Fruit fly (Drosophila melanogaster) whole organism, embryonic: Measurements from ENCODE around the gene CG1024.
A peak's percentile ranks its signal among the peaks of the same experiment; 100 is the strongest.

ENCODE experiments used
- Antp ChIP-seq: fragments of 200-800 bp; sonication (Bioruptor generic); optimal IDR thresholded peaks from 3 replicates; lab custom pipeline; 2016; ENCODE audit warnings: missing biosample characterization, missing genetic modification characterization
- B-H1 ChIP-seq: fragments of 200-800 bp; sonication (Bioruptor generic); IDR thresholded peaks from 3 replicates; pipeline ENCODE4 v1.3.6; 2022; ENCODE audit warnings: missing biosample characterization, missing genetic modification characterization
- B-H2 ChIP-seq: fragments of 200-800 bp; sonication (Bioruptor generic); optimal IDR thresholded peaks from 2 replicates; lab custom pipeline; 2018; ENCODE audit warnings: missing biosample characterization, mild to moderate bottlenecking, missing genetic modification characterization
- CG10147 ChIP-seq: fragments of 200-800 bp; sonication (Bioruptor generic); optimal IDR thresholded peaks from 2 replicates; lab custom pipeline; 2019; ENCODE audit warnings: missing biosample characterization, mild to moderate bottlenecking, missing genetic modification characterization, moderate library complexity
- CG10267 ChIP-seq: fragments of 200-800 bp; sonication (Bioruptor generic); optimal IDR thresholded peaks from 2 replicates; lab custom pipeline; 2018; ENCODE audit warnings: missing biosample characterization, mild to moderate bottlenecking, missing genetic modification characterization, moderate library complexity
- CG10959 ChIP-seq: fragments of 200-800 bp; sonication (Bioruptor generic); IDR thresholded peaks from 2 replicates; pipeline ENCODE4 v1.3.6; 2022; ENCODE audit warnings: missing biosample characterization, missing genetic modification characterization
- CG11398 ChIP-seq: fragments of 200-800 bp; sonication (Bioruptor generic); optimal IDR thresholded peaks from 2 replicates; lab custom pipeline; 2016; ENCODE audit warnings: missing biosample characterization, missing genetic modification characterization
- CG11696 ChIP-seq: fragments of 200-800 bp; sonication (Bioruptor generic); IDR thresholded peaks from 2 replicates; pipeline ENCODE4 v1.3.6; 2022; ENCODE audit warnings: missing biosample characterization, missing genetic modification characterization
- CG15514 ChIP-seq: fragments of 200-800 bp; sonication (Bioruptor generic); optimal IDR thresholded peaks from 3 replicates; lab custom pipeline; 2017; ENCODE audit warnings: missing biosample characterization, missing genetic modification characterization, mild to moderate bottlenecking, moderate library complexity, missing genetic modification reagents
- CG17328 ChIP-seq: fragments of 200-800 bp; sonication (Bioruptor generic); IDR thresholded peaks from 2 replicates; pipeline ENCODE4 v1.3.6; 2022; ENCODE audit warnings: missing biosample characterization, missing genetic modification characterization
- CG17361 ChIP-seq: fragments of 200-800 bp; sonication (Bioruptor generic); IDR thresholded peaks from 3 replicates; pipeline ENCODE4 v1.3.6; 2022; ENCODE audit warnings: missing biosample characterization, missing genetic modification characterization
- CG17829 ChIP-seq: fragments of 200-800 bp; optimal IDR thresholded peaks from 2 replicates; lab custom pipeline; 2019; ENCODE audit warnings: missing biosample characterization, mild to moderate bottlenecking, missing genetic modification characterization, moderate library complexity
- CG18619 ChIP-seq: fragments of 200-800 bp; sonication (Bioruptor generic); optimal IDR thresholded peaks from 3 replicates; lab custom pipeline; 2017; ENCODE audit warnings: missing biosample characterization, mild to moderate bottlenecking, missing genetic modification characterization
- CG30431 ChIP-seq: fragments of 200-800 bp; sonication (Bioruptor generic); optimal IDR thresholded peaks from 2 replicates; lab custom pipeline; 2017; ENCODE audit warnings: missing biosample characterization, missing genetic modification characterization
- CG31224 ChIP-seq: fragments of 200-800 bp; sonication (Bioruptor generic); IDR thresholded peaks from 2 replicates; pipeline ENCODE4 v1.3.6; 2022; ENCODE audit warnings: missing biosample characterization, missing genetic modification characterization
- CG3281 ChIP-seq: fragments of 200-800 bp; sonication (Bioruptor generic); optimal IDR thresholded peaks from 3 replicates; lab custom pipeline; 2017; ENCODE audit warnings: missing biosample characterization, mild to moderate bottlenecking, missing genetic modification characterization
- CG43689 ChIP-seq: fragments of 200-800 bp; sonication (Bioruptor generic); IDR thresholded peaks from 2 replicates; pipeline ENCODE4 v1.3.6; 2022; ENCODE audit warnings: missing biosample characterization, missing genetic modification characterization
- CG5180 ChIP-seq: fragments of 200-800 bp; sonication (Bioruptor generic); optimal IDR thresholded peaks from 3 replicates; lab custom pipeline; 2017; ENCODE audit warnings: missing biosample characterization, missing genetic modification characterization, mild to moderate bottlenecking, moderate library complexity, missing genetic modification reagents
- CG9817 ChIP-seq: fragments of 200-800 bp; sonication (Bioruptor generic); optimal IDR thresholded peaks from 2 replicates; lab custom pipeline; 2018; ENCODE audit warnings: missing biosample characterization, mild to moderate bottlenecking, missing genetic modification characterization, moderate library complexity
- CHES-1-like ChIP-seq: fragments of 200-800 bp; sonication (Bioruptor generic); optimal IDR thresholded peaks from 2 replicates; lab custom pipeline; 2016; ENCODE audit warnings: missing biosample characterization, missing genetic modification characterization
- Dp ChIP-seq: fragments of 200-800 bp; sonication (Bioruptor generic); optimal IDR thresholded peaks from 2 replicates; lab custom pipeline; 2018; ENCODE audit warnings: missing biosample characterization, mild to moderate bottlenecking, missing genetic modification characterization, moderate library complexity
- Drgx ChIP-seq: fragments of 200-800 bp; sonication (Bioruptor generic); IDR thresholded peaks from 2 replicates; pipeline ENCODE4 v1.3.6; 2022; ENCODE audit warnings: missing biosample characterization, missing genetic modification characterization
- Ets65A ChIP-seq: fragments of 200-800 bp; sonication (Bioruptor generic); peaks from one replicate; lab custom pipeline; 2016; ENCODE audit warnings: missing biosample characterization, missing genetic modification characterization
- Hr3 ChIP-seq: fragments of 200-800 bp; sonication (Bioruptor generic); optimal IDR thresholded peaks from 3 replicates; lab custom pipeline; 2016; ENCODE audit warnings: missing biosample characterization, missing genetic modification characterization
- Hr78 ChIP-seq, 2 experiments: fragments of 200-800 bp in 1 of 2; fragments of >200 bp in 1 of 2; sonication (Bioruptor generic) in 1 of 2; optimal IDR thresholded peaks; 2 replicates each; lab custom pipeline; 2017 to 2019; ENCODE audit warnings: missing biosample characterization in 2 of 2, missing genetic modification characterization in 2 of 2, mild to moderate bottlenecking in 1 of 2, moderate library complexity in 1 of 2
- Mad ChIP-seq: fragments of 200-800 bp; sonication (Bioruptor generic); optimal IDR thresholded peaks from 2 replicates; lab custom pipeline; 2016; ENCODE audit warnings: missing biosample characterization, missing genetic modification characterization
- Med ChIP-seq: fragments of 200-800 bp; sonication (Bioruptor generic); peaks from one replicate; lab custom pipeline; 2016; ENCODE audit warnings: missing biosample characterization, missing genetic modification characterization, mild to moderate bottlenecking, inconsistent platforms, moderate library complexity
- Mes4 ChIP-seq: fragments of 200-800 bp; sonication (Bioruptor generic); optimal IDR thresholded peaks from 2 replicates; lab custom pipeline; 2016; ENCODE audit warnings: missing biosample characterization, missing genetic modification characterization
- NK7.1 ChIP-seq: fragments of 200-800 bp; sonication (Bioruptor generic); optimal IDR thresholded peaks from 3 replicates; lab custom pipeline; 2016; ENCODE audit warnings: missing biosample characterization, missing genetic modification characterization
- Nf-YB ChIP-seq: fragments of 200-800 bp; sonication (Bioruptor generic); optimal IDR thresholded peaks from 3 replicates; lab custom pipeline; 2019; ENCODE audit warnings: missing biosample characterization, mild to moderate bottlenecking, missing genetic modification characterization, moderate library complexity
- PHDP ChIP-seq: fragments of 200-800 bp; sonication (Bioruptor generic); optimal IDR thresholded peaks from 3 replicates; lab custom pipeline; 2018; ENCODE audit warnings: missing biosample characterization, mild to moderate bottlenecking, missing genetic modification characterization, moderate library complexity
- Six4 ChIP-seq: fragments of 200-800 bp; sonication (Bioruptor generic); optimal IDR thresholded peaks from 2 replicates; lab custom pipeline; 2016; ENCODE audit warnings: missing biosample characterization, missing genetic modification characterization
- Ssrp ChIP-seq: fragments of 200-800 bp; sonication (Bioruptor generic); optimal IDR thresholded peaks from 2 replicates; lab custom pipeline; 2018; ENCODE audit warnings: missing biosample characterization, mild to moderate bottlenecking, missing genetic modification characterization, moderate library complexity
- Taf1 ChIP-seq: fragments of 200-800 bp; sonication (Bioruptor generic); IDR thresholded peaks from 2 replicates; pipeline ENCODE4 v1.3.6; 2022; ENCODE audit warnings: missing biosample characterization, missing genetic modification characterization
- Trl ChIP-seq, 3 experiments: fragments of >200 bp in 2 of 3; fragments of 200-800 bp in 1 of 3; sonication (Bioruptor generic) in 1 of 3; optimal IDR thresholded peaks; 2 replicates in 1 of 3; 3 replicates in 2 of 3; lab custom pipeline; 2016 to 2017; ENCODE audit warnings: missing biosample characterization in 1 of 3, missing genetic modification characterization in 1 of 3
- aop ChIP-seq: fragments of 200-800 bp; sonication (Bioruptor generic); IDR thresholded peaks from 2 replicates; pipeline ENCODE4 v1.3.6; 2022; ENCODE audit warnings: missing biosample characterization, missing genetic modification characterization
- ara ChIP-seq: fragments of 200-800 bp; sonication (Bioruptor generic); IDR thresholded peaks from 2 replicates; pipeline ENCODE4 v1.3.6; 2022; ENCODE audit warnings: missing biosample characterization, missing genetic modification characterization
- br ChIP-seq: fragments of >200 bp; optimal IDR thresholded peaks from 2 replicates; lab custom pipeline; 2017
- fu2 ChIP-seq: fragments of 200-800 bp; sonication (Bioruptor generic); optimal IDR thresholded peaks from 2 replicates; lab custom pipeline; 2016; ENCODE audit warnings: missing biosample characterization, missing genetic modification characterization
- gce ChIP-seq: fragments of 200-800 bp; sonication (Bioruptor generic); IDR thresholded peaks from 3 replicates; pipeline ENCODE4 v1.3.6; 2022; ENCODE audit warnings: missing biosample characterization, missing genetic modification characterization
- grau ChIP-seq: fragments of 200-800 bp; optimal IDR thresholded peaks from 3 replicates; lab custom pipeline; 2019; ENCODE audit warnings: missing biosample characterization, mild to moderate bottlenecking, missing genetic modification characterization, moderate library complexity
- ind ChIP-seq: fragments of 200-800 bp; sonication (Bioruptor generic); optimal IDR thresholded peaks from 3 replicates; lab custom pipeline; 2016; ENCODE audit warnings: missing biosample characterization, missing genetic modification characterization
- lbe ChIP-seq: fragments of 200-800 bp; sonication (Bioruptor generic); optimal IDR thresholded peaks from 2 replicates; lab custom pipeline; 2016; ENCODE audit warnings: missing biosample characterization, mild to moderate bottlenecking, missing genetic modification characterization
- lov ChIP-seq, 2 experiments: fragments of 200-800 bp in 1 of 2; fragments of >200 bp in 1 of 2; sonication (Bioruptor generic) in 1 of 2; IDR thresholded peaks in 1 of 2; optimal IDR thresholded peaks in 1 of 2; 2 replicates in 1 of 2; 3 replicates in 1 of 2; pipeline versions ENCODE4 v1.3.6 to Lab custom; 2017 to 2022; ENCODE audit warnings: missing biosample characterization in 1 of 2, missing genetic modification characterization in 1 of 2
- pan ChIP-seq, 4 experiments: fragments of >200 bp in 3 of 4; fragments of 200-800 bp in 1 of 4; sonication (Bioruptor generic) in 1 of 4; optimal IDR thresholded peaks in 3 of 4; IDR thresholded peaks in 1 of 4; 2 replicates each; pipeline versions ENCODE4 v1.3.6 to Lab custom; 2017 to 2022; ENCODE audit warnings: missing biosample characterization in 2 of 4, missing genetic modification characterization in 2 of 4, mixed read lengths in 1 of 4
- pum ChIP-seq: fragments of 200-800 bp; sonication (Bioruptor generic); optimal IDR thresholded peaks from 2 replicates; lab custom pipeline; 2016; ENCODE audit warnings: missing biosample characterization, missing genetic modification characterization
- run ChIP-seq: fragments of 200-800 bp; sonication (Bioruptor generic); optimal IDR thresholded peaks from 3 replicates; lab custom pipeline; 2018; ENCODE audit warnings: missing biosample characterization, mild to moderate bottlenecking, missing genetic modification characterization
- schlank ChIP-seq: fragments of 200-800 bp; sonication (Bioruptor generic); optimal IDR thresholded peaks from 2 replicates; lab custom pipeline; 2018; ENCODE audit warnings: missing biosample characterization, mild to moderate bottlenecking, missing genetic modification characterization
- sna ChIP-seq: fragments of 200-800 bp; sonication (Bioruptor generic); IDR thresholded peaks from 2 replicates; pipeline ENCODE4 v1.3.6; 2022; ENCODE audit warnings: missing biosample characterization, missing genetic modification characterization; ENCODE audit not compliant: partially characterized antibody
- wdn ChIP-seq: fragments of 200-800 bp; sonication (Bioruptor generic); IDR thresholded peaks from 2 replicates; pipeline ENCODE4 v1.3.6; 2022; ENCODE audit warnings: missing biosample characterization, missing genetic modification characterization
- wek ChIP-seq: fragments of 200-800 bp; sonication (Bioruptor generic); optimal IDR thresholded peaks from 3 replicates; lab custom pipeline; 2018; ENCODE audit warnings: missing biosample characterization, mild to moderate bottlenecking, missing genetic modification characterization, moderate library complexity

The CG1024 gene

DNA sequence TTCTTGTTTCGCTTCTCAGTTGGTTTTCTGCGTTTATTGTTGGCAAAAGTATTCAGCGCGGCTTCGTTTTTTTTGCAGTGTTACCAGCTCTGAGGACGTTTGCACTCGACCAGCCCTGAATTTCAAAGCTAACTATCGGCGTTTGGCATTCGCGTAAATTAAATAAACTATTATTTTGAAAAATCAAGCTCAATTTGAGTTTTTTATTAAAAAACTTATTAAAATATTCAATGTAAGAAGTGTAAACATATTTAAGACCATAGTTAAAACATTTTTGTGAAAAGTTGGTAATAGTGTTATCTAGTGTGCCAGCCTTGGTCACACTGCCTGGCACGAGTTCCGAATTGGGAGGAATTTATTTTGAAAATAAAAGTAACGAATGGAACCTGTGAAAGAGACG is 34.3 kb downstream of the CG1024 start, which contains the start of the genes SmD2 and CG18048 (continued):
- no peak for TF ChIP-seq CG18619 (GFP tag; lab: Kevin White, UChicago)
- TF ChIP-seq Trl (optimal IDR thresholded peaks at IDR 0.05; lab: Kevin White, UChicago): no peak
- TF ChIP-seq Trl (GFP tag; optimal IDR thresholded peaks at IDR 0.05; lab: Kevin White, UChicago): no peak
- no peak for TF ChIP-seq Hr3
- no peak for TF ChIP-seq br (lab: Kevin White, UChicago)
- TF ChIP-seq schlank (tag; lab: Kevin White, UChicago): no peak
- TF ChIP-seq CG15514: peak; percentile 76
- no peak for TF ChIP-seq CG10147
- no peak for TF ChIP-seq CG11696 (GFP tag; lab: Robert Waterston, UW)
- no peak for TF ChIP-seq ara
- no peak for TF ChIP-seq run
- TF ChIP-seq PHDP (tag; lab: Kevin White, UChicago): no peak
- no peak for TF ChIP-seq pan (optimal IDR thresholded peaks at IDR 0.05; lab: Kevin White, UChicago)
- no peak for TF ChIP-seq pan (GFP tag; optimal IDR thresholded peaks at IDR 0.05 in 1 of 2, IDR thresholded peaks at IDR 0.05 in 1 of 2)
- no peak for TF ChIP-seq CG31224 (GFP tag; lab: Robert Waterston, UW)
- peak; percentile 66 for TF ChIP-seq CG10267 (tag; lab: Kevin White, UChicago)
- TF ChIP-seq CG17361: peak; percentile 57; the same call in 1 of the 3 replicates
- no peak for TF ChIP-seq Antp (GFP tag; lab: Kevin White, UChicago)
- TF ChIP-seq NK7.1 (GFP tag; lab: Kevin White, UChicago): no peak
- TF ChIP-seq sna: peak; percentile 72
- no peak for TF ChIP-seq Taf1
- no peak for TF ChIP-seq fu2 (GFP tag; lab: Kevin White, UChicago)
- TF ChIP-seq Mes4 (GFP tag; lab: Kevin White, UChicago): no peak
- no peak for TF ChIP-seq CG17328
- TF ChIP-seq pum (GFP tag; lab: Kevin White, UChicago): no peak
- no peak for TF ChIP-seq B-H2 (GFP tag; lab: Kevin White, UChicago)
- TF ChIP-seq aop: no peak
- TF ChIP-seq Dp: peak; percentile 56
- TF ChIP-seq Ets65A (GFP tag; lab: Kevin White, UChicago): no peak
- TF ChIP-seq CG10959 (GFP tag; lab: Robert Waterston, UW): no peak
- no peak for TF ChIP-seq CG5180
- no peak for TF ChIP-seq B-H1
- TF ChIP-seq CG11398 (GFP tag; lab: Kevin White, UChicago): no peak
- TF ChIP-seq grau (tag; lab: Kevin White, UChicago): peak; percentile 33
- TF ChIP-seq Mad (GFP tag; lab: Kevin White, UChicago): no peak
- TF ChIP-seq Drgx: no peak
- TF ChIP-seq Ssrp (tag; lab: Kevin White, UChicago): peak; percentile 16
- TF ChIP-seq Nf-YB (GFP tag; lab: Kevin White, UChicago): no peak
- TF ChIP-seq Six4 (GFP tag; lab: Kevin White, UChicago): no peak
- TF ChIP-seq lov (optimal IDR thresholded peaks at IDR 0.05; lab: Kevin White, UChicago): no peak
- no peak for TF ChIP-seq lov (GFP tag; IDR thresholded peaks at IDR 0.05; lab: Robert Waterston, UW)
- TF ChIP-seq ind (GFP tag; lab: Kevin White, UChicago): no peak
- peak; percentile 10 for TF ChIP-seq Med (GFP tag; lab: Kevin White, UChicago)
- no peak for TF ChIP-seq CG43689 (GFP tag; lab: Robert Waterston, UW)
- TF ChIP-seq Hr78 (GFP tag; optimal IDR thresholded peaks at IDR 0.05; lab: Kevin White, UChicago): no peak
- TF ChIP-seq CHES-1-like: peak; percentile 6
- no peak for TF ChIP-seq lbe
- no peak for TF ChIP-seq wdn (GFP tag; lab: Robert Waterston, UW)
- TF ChIP-seq gce (GFP tag; lab: Robert Waterston, UW): no peak
- TF ChIP-seq CG17829 (tag; lab: Kevin White, UChicago): peak; percentile 45
- no peak for TF ChIP-seq wek (GFP tag; lab: Kevin White, UChicago)
- no peak for TF ChIP-seq CG30431
- peak; percentile 15 for TF ChIP-seq CG9817 (tag; lab: Kevin White, UChicago)
- no peak for TF ChIP-seq CG3281 (GFP tag; lab: Kevin White, UChicago)
